Worm (Caenorhabditis elegans): ENCODE results near the gene Y32F6A.4.

- no peak for TF ChIP-seq snpc-4 (tag; optimal IDR thresholded peaks at IDR 0.05)
- no peak for TF ChIP-seq unc-39 (tag; optimal IDR thresholded peaks at IDR 0.05)
Observed at ce11 chrV:10462066-10462465, 28.2 kb upstream of the Y32F6A.4 start, which contains the start of gene chw-1.

Measured in whole organism, mixed stage, embryonic.